Fruit fly (Drosophila melanogaster): ENCODE results near the gene Tim9a.
A peak's percentile ranks its signal among the peaks of the same experiment; 100 is the strongest.

Tim9a gene

dm6 chrX:13373239-13374153, 11.5 kb upstream of the Tim9a start (continued):
- TF ChIP-seq CG6654 (GFP tag; optimal IDR thresholded peaks at IDR 0.05) (peak; percentile 3), CG8281 (tag; optimal IDR thresholded peaks at IDR 0.05) (peak; percentile 18), CG18599 (GFP tag; optimal IDR thresholded peaks at IDR 0.05) (peak; percentile 89), insv (GFP tag; optimal IDR thresholded peaks at IDR 0.05) (peak in 1 of 2 experiments; percentile 50), CG18262 (tag; optimal IDR thresholded peaks at IDR 0.05) (peak; percentile 89), her (GFP tag; optimal IDR thresholded peaks at IDR 0.05) (no peak), CG32767 (GFP tag; IDR thresholded peaks at IDR 0.05) (peak; percentile 79), CG9215 (GFP tag; IDR thresholded peaks at IDR 0.05) (peak; percentile 72), mirr (GFP tag; optimal IDR thresholded peaks at IDR 0.05) (peak; percentile 50), CG7963 (GFP tag; IDR thresholded peaks at IDR 0.05; ENCODE audit: partially characterized antibody) (no peak), Asciz (GFP tag; optimal IDR thresholded peaks at IDR 0.05) (peak; percentile 86), CG10209 (GFP tag; optimal IDR thresholded peaks at IDR 0.05) (peak; percentile 86), Drgx (GFP tag; IDR thresholded peaks at IDR 0.05) (peak; percentile 82), CG10979 (tag; optimal IDR thresholded peaks at IDR 0.05) (peak; percentile 81), kah (GFP tag; optimal IDR thresholded peaks at IDR 0.05) (peak; percentile 58), seq (GFP tag; IDR thresholded peaks at IDR 0.05) (0 out of 2 replicates have a peak, but pooled peaks have one; percentile 28), Trl (optimal IDR thresholded peaks at IDR 0.05) (peak; percentile 18 to 39), Trl (GFP tag; optimal IDR thresholded peaks at IDR 0.05) (no peak), nerfin-1 (tag; optimal IDR thresholded peaks at IDR 0.05) (peak; percentile 34), scrt (GFP tag; optimal IDR thresholded peaks at IDR 0.05) (peak; percentile 63), Taf1 (GFP tag; IDR thresholded peaks at IDR 0.05) (peak; percentile 70), pum (GFP tag; optimal IDR thresholded peaks at IDR 0.05) (no peak), CG34422 (GFP tag; IDR thresholded peaks at IDR 0.05) (peak; percentile 81), exex (tag; optimal IDR thresholded peaks at IDR 0.05) (peak; percentile 75), Lhr (GFP tag; optimal IDR thresholded peaks at IDR 0.05) (peak; percentile 53), CoRest (tag; optimal IDR thresholded peaks at IDR 0.05) (peak; percentile 89), CG12299 (tag; optimal IDR thresholded peaks at IDR 0.05) (peak; percentile 74), pzg (GFP tag; optimal IDR thresholded peaks at IDR 0.05) (peak; percentile 0), CkIIα-i1 (GFP tag; IDR thresholded peaks at IDR 0.05) (no peak), z (GFP tag; IDR thresholded peaks at IDR 0.05) (peak; percentile 79; the same call in 2 of the 3 replicates), HmgD (GFP tag; optimal IDR thresholded peaks at IDR 0.05) (no peak), Lim3 (GFP tag; IDR thresholded peaks at IDR 0.05) (0 out of 2 replicates have a peak, but pooled peaks have one; percentile 34), CG9797 (GFP tag; optimal IDR thresholded peaks at IDR 0.05) (no peak), fu2 (GFP tag; optimal IDR thresholded peaks at IDR 0.05) (no peak), H2.0 (GFP tag; IDR thresholded peaks at IDR 0.05) (peak; percentile 85), shn (GFP tag; optimal IDR thresholded peaks at IDR 0.05) (no peak), YL-1 (GFP tag; optimal IDR thresholded peaks at IDR 0.05) (peak; percentile 48), gro (GFP tag; optimal IDR thresholded peaks at IDR 0.05) (peak; percentile 74), pros (GFP tag; optimal IDR thresholded peaks at IDR 0.05) (peak; percentile 62), Dbx (GFP tag; IDR thresholded peaks at IDR 0.05) (peak; percentile 77), ERR (GFP tag; optimal IDR thresholded peaks at IDR 0.05) (no peak), CG11398 (GFP tag; optimal IDR thresholded peaks at IDR 0.05) (no peak), CG17328 (GFP tag; IDR thresholded peaks at IDR 0.05) (peak; percentile 81), dysf (GFP tag; IDR thresholded peaks at IDR 0.05) (peak; percentile 86), cg (GFP tag; optimal IDR thresholded peaks at IDR 0.05) (peak; percentile 55), CG16813 (GFP tag; IDR thresholded peaks at IDR 0.05; ENCODE audit: partially characterized antibody) (no peak), Sox102F (GFP tag; optimal IDR thresholded peaks at IDR 0.05) (peak; percentile 89), ro (GFP tag; IDR thresholded peaks at IDR 0.05) (no peak), Neu2 (GFP tag; optimal IDR thresholded peaks at IDR 0.05; ENCODE audit: borderline replicate concordance) (no peak)
